Fruit fly (Drosophila melanogaster) whole organism, embryonic: ENCODE measurements around the gene CG43880.

Experiments used
- Ada2b ChIP-seq: fragments of 200-800 bp; sonication (Bioruptor generic); IDR thresholded peaks from 2 replicates; pipeline ENCODE4 v1.3.6; 2022; ENCODE audit warnings: missing biosample characterization, missing genetic modification characterization
- Adf1 ChIP-seq: fragments of 200-800 bp; sonication (Bioruptor generic); IDR thresholded peaks from 2 replicates; pipeline ENCODE4 v1.3.6; 2022; ENCODE audit warnings: missing biosample characterization, missing genetic modification characterization
- B-H1 ChIP-seq: fragments of 200-800 bp; sonication (Bioruptor generic); IDR thresholded peaks from 3 replicates; pipeline ENCODE4 v1.3.6; 2022; ENCODE audit warnings: missing biosample characterization, missing genetic modification characterization
- BEAF-32 ChIP-seq: fragments of 200-800 bp; sonication (Bioruptor generic); optimal IDR thresholded peaks from 3 replicates; lab custom pipeline; 2017; ENCODE audit warnings: missing biosample characterization, missing genetic modification characterization, mild to moderate bottlenecking, moderate library complexity, missing genetic modification reagents
- CG10979 ChIP-seq: fragments of 200-800 bp; sonication (Bioruptor generic); optimal IDR thresholded peaks from 2 replicates; lab custom pipeline; 2018; ENCODE audit warnings: missing biosample characterization, mild to moderate bottlenecking, missing genetic modification characterization, moderate library complexity
- CG11560 ChIP-seq: fragments of 200-800 bp; sonication (Bioruptor generic); IDR thresholded peaks from 3 replicates; pipeline ENCODE4 v1.3.6; 2022; ENCODE audit warnings: missing biosample characterization, missing genetic modification characterization
- CG12391 ChIP-seq: fragments of 200-800 bp; sonication (Bioruptor generic); optimal IDR thresholded peaks from 3 replicates; lab custom pipeline; 2018; ENCODE audit warnings: missing biosample characterization, mild to moderate bottlenecking, missing genetic modification characterization, moderate library complexity
- CG30403 ChIP-seq: fragments of 200-800 bp; sonication (Bioruptor generic); optimal IDR thresholded peaks from 3 replicates; lab custom pipeline; 2016; ENCODE audit warnings: missing biosample characterization, missing genetic modification characterization
- CG4282 ChIP-seq: fragments of 200-800 bp; sonication (Bioruptor generic); optimal IDR thresholded peaks from 2 replicates; lab custom pipeline; 2016; ENCODE audit warnings: missing biosample characterization, missing genetic modification characterization
- CG43689 ChIP-seq: fragments of 200-800 bp; sonication (Bioruptor generic); IDR thresholded peaks from 2 replicates; pipeline ENCODE4 v1.3.6; 2022; ENCODE audit warnings: missing biosample characterization, missing genetic modification characterization
- CG4617 ChIP-seq: fragments of 200-800 bp; sonication (Bioruptor generic); optimal IDR thresholded peaks from 3 replicates; lab custom pipeline; 2016; ENCODE audit warnings: missing biosample characterization, missing genetic modification characterization, borderline replicate concordance
- CG4730 ChIP-seq: fragments of 200-800 bp; sonication (Bioruptor generic); IDR thresholded peaks from 2 replicates; pipeline ENCODE4 v1.3.6; 2022; ENCODE audit warnings: missing biosample characterization, missing genetic modification characterization
- CG6791 ChIP-seq: fragments of 200-800 bp; sonication (Bioruptor generic); IDR thresholded peaks from 3 replicates; pipeline ENCODE4 v1.3.6; 2022; ENCODE audit warnings: missing biosample characterization, missing genetic modification characterization; ENCODE audit not compliant: partially characterized antibody
- CG6854 ChIP-seq: fragments of 200-800 bp; sonication (Bioruptor generic); optimal IDR thresholded peaks from 3 replicates; lab custom pipeline; 2017; ENCODE audit warnings: missing biosample characterization, mild to moderate bottlenecking, missing genetic modification characterization
- CG7745 ChIP-seq: fragments of 200-800 bp; sonication (Bioruptor generic); optimal IDR thresholded peaks from 2 replicates; lab custom pipeline; 2018; ENCODE audit warnings: missing biosample characterization, mild to moderate bottlenecking, missing genetic modification characterization, moderate library complexity
- CG7928 ChIP-seq: fragments of 200-800 bp; sonication (Bioruptor generic); optimal IDR thresholded peaks from 2 replicates; lab custom pipeline; 2017; ENCODE audit warnings: missing biosample characterization, mild to moderate bottlenecking, missing genetic modification characterization
- CG8944 ChIP-seq: fragments of 200-800 bp; sonication (Bioruptor generic); optimal IDR thresholded peaks from 3 replicates; lab custom pipeline; 2016; ENCODE audit warnings: missing biosample characterization, missing genetic modification characterization
- CrebB ChIP-seq: fragments of 200-800 bp; sonication (Bioruptor generic); optimal IDR thresholded peaks from 3 replicates; lab custom pipeline; 2018; ENCODE audit warnings: missing biosample characterization, mild to moderate bottlenecking, missing genetic modification characterization
- Doc3 ChIP-seq: fragments of 200-800 bp; sonication (Bioruptor generic); IDR thresholded peaks from 3 replicates; pipeline ENCODE4 v1.3.6; 2022; ENCODE audit warnings: missing biosample characterization, missing genetic modification characterization; ENCODE audit not compliant: partially characterized antibody
- Dp ChIP-seq: fragments of 200-800 bp; sonication (Bioruptor generic); optimal IDR thresholded peaks from 2 replicates; lab custom pipeline; 2018; ENCODE audit warnings: missing biosample characterization, mild to moderate bottlenecking, missing genetic modification characterization, moderate library complexity
- GATAe ChIP-seq: fragments of 200-800 bp; sonication (Bioruptor generic); conservative IDR thresholded peaks from 2 replicates; pipeline ENCODE4 v1.3.6; 2022; ENCODE audit warnings: missing biosample characterization, missing genetic modification characterization
- Hr39 ChIP-seq: fragments of >200 bp; optimal IDR thresholded peaks from 2 replicates; lab custom pipeline; 2017
- NK7.1 ChIP-seq: fragments of 200-800 bp; sonication (Bioruptor generic); optimal IDR thresholded peaks from 3 replicates; lab custom pipeline; 2016; ENCODE audit warnings: missing biosample characterization, missing genetic modification characterization
- Ravus ChIP-seq: fragments of 200-800 bp; sonication (Bioruptor generic); IDR thresholded peaks from 2 replicates; pipeline ENCODE4 v1.3.6; 2022; ENCODE audit warnings: missing biosample characterization, missing genetic modification characterization
- Sry-δ ChIP-seq: fragments of 200-800 bp; sonication (Bioruptor generic); optimal IDR thresholded peaks from 2 replicates; lab custom pipeline; 2016; ENCODE audit warnings: missing biosample characterization, missing genetic modification characterization
- aop ChIP-seq: fragments of 200-800 bp; sonication (Bioruptor generic); IDR thresholded peaks from 2 replicates; pipeline ENCODE4 v1.3.6; 2022; ENCODE audit warnings: missing biosample characterization, missing genetic modification characterization
- bigmax ChIP-seq: fragments of 200-800 bp; sonication (Bioruptor generic); optimal IDR thresholded peaks from 2 replicates; lab custom pipeline; 2018; ENCODE audit warnings: missing biosample characterization, mild to moderate bottlenecking, missing genetic modification characterization
- croc ChIP-seq: fragments of 200-800 bp; sonication (Bioruptor generic); conservative IDR thresholded peaks from 3 replicates; pipeline ENCODE4 v1.3.6; 2022; ENCODE audit warnings: missing biosample characterization, missing genetic modification characterization
- cwo ChIP-seq: fragments of 200-800 bp; sonication (Bioruptor generic); optimal IDR thresholded peaks from 3 replicates; lab custom pipeline; 2017; ENCODE audit warnings: missing biosample characterization, missing genetic modification characterization, mild to moderate bottlenecking, moderate library complexity, missing genetic modification reagents
- dan ChIP-seq: fragments of 200-800 bp; sonication (Bioruptor generic); IDR thresholded peaks from 2 replicates; pipeline ENCODE4 v1.3.6; 2022; ENCODE audit warnings: missing biosample characterization, missing genetic modification characterization
- danr ChIP-seq: fragments of 200-800 bp; sonication (Bioruptor generic); IDR thresholded peaks from 2 replicates; pipeline ENCODE4 v1.3.6; 2022; ENCODE audit warnings: missing biosample characterization, missing genetic modification characterization
- dimm ChIP-seq: fragments of 200-800 bp; sonication (Bioruptor generic); IDR thresholded peaks from 2 replicates; pipeline ENCODE4 v1.3.6; 2022; ENCODE audit warnings: missing biosample characterization, missing genetic modification characterization
- dm ChIP-seq: fragments of 200-800 bp; sonication (Bioruptor generic); optimal IDR thresholded peaks from 3 replicates; lab custom pipeline; 2016; ENCODE audit warnings: missing biosample characterization, missing genetic modification characterization
- en ChIP-seq: fragments of 200-800 bp; sonication (Bioruptor generic); optimal IDR thresholded peaks from 2 replicates; lab custom pipeline; 2016; ENCODE audit warnings: missing biosample characterization, missing genetic modification characterization
- gcm2 ChIP-seq: fragments of 200-800 bp; sonication (Bioruptor generic); optimal IDR thresholded peaks from 2 replicates; lab custom pipeline; 2016; ENCODE audit warnings: missing biosample characterization, missing genetic modification characterization
- gfzf ChIP-seq: fragments of 200-800 bp; sonication (Bioruptor generic); optimal IDR thresholded peaks from 2 replicates; lab custom pipeline; 2016; ENCODE audit warnings: missing biosample characterization, mild to moderate bottlenecking, missing genetic modification characterization, moderate library complexity
- gt ChIP-seq: fragments of 200-800 bp; sonication (Bioruptor generic); IDR thresholded peaks from 2 replicates; pipeline ENCODE4 v1.3.6; 2022; ENCODE audit warnings: missing biosample characterization, missing genetic modification characterization
- hkb ChIP-seq, 2 experiments: fragments of 200-800 bp in 1 of 2; fragments of >200 bp in 1 of 2; sonication (Bioruptor generic) in 1 of 2; IDR thresholded peaks in 1 of 2; optimal IDR thresholded peaks in 1 of 2; 2 replicates each; pipeline versions ENCODE4 v1.3.6 to Lab custom; 2017 to 2022; ENCODE audit warnings: missing biosample characterization in 1 of 2, missing genetic modification characterization in 1 of 2
- lola ChIP-seq, 3 experiments: fragments of >200 bp in 2 of 3; fragments of 200-800 bp in 1 of 3; sonication (Bioruptor generic) in 1 of 3; optimal IDR thresholded peaks; 2 replicates each; lab custom pipeline; 2017 to 2019; ENCODE audit warnings: missing biosample characterization in 3 of 3, missing genetic modification characterization in 3 of 3, mild to moderate bottlenecking in 1 of 3, moderate library complexity in 1 of 3
- onecut ChIP-seq: fragments of 200-800 bp; sonication (Bioruptor generic); IDR thresholded peaks from 2 replicates; pipeline ENCODE4 v1.3.6; 2022; ENCODE audit warnings: missing biosample characterization, missing genetic modification characterization
- ranshi ChIP-seq: fragments of 200-800 bp; sonication (Bioruptor generic); IDR thresholded peaks from 2 replicates; pipeline ENCODE4 v1.3.6; 2022; ENCODE audit warnings: missing biosample characterization, missing genetic modification characterization
- sima ChIP-seq: fragments of 200-800 bp; sonication (Bioruptor generic); optimal IDR thresholded peaks from 2 replicates; lab custom pipeline; 2016; ENCODE audit warnings: missing biosample characterization, missing genetic modification characterization
- sqz ChIP-seq: fragments of 200-800 bp; sonication (Bioruptor generic); optimal IDR thresholded peaks from 3 replicates; lab custom pipeline; 2018; ENCODE audit warnings: missing biosample characterization, mild to moderate bottlenecking, missing genetic modification characterization
- stc ChIP-seq: fragments of 200-800 bp; sonication (Bioruptor generic); IDR thresholded peaks from 2 replicates; pipeline ENCODE4 v1.3.6; 2022; ENCODE audit warnings: missing biosample characterization, missing genetic modification characterization
- tup ChIP-seq: fragments of 200-800 bp; sonication (Bioruptor generic); optimal IDR thresholded peaks from 2 replicates; lab custom pipeline; 2016; ENCODE audit warnings: missing biosample characterization, mild to moderate bottlenecking, missing genetic modification characterization, moderate library complexity
- tx ChIP-seq: fragments of 200-800 bp; sonication (Bioruptor generic); optimal IDR thresholded peaks from 2 replicates; lab custom pipeline; 2016; ENCODE audit warnings: missing biosample characterization, missing genetic modification characterization
- wdn ChIP-seq: fragments of 200-800 bp; sonication (Bioruptor generic); IDR thresholded peaks from 2 replicates; pipeline ENCODE4 v1.3.6; 2022; ENCODE audit warnings: missing biosample characterization, missing genetic modification characterization
- wek ChIP-seq: fragments of 200-800 bp; sonication (Bioruptor generic); optimal IDR thresholded peaks from 3 replicates; lab custom pipeline; 2018; ENCODE audit warnings: missing biosample characterization, mild to moderate bottlenecking, missing genetic modification characterization, moderate library complexity
- zfh1 ChIP-seq: fragments of 200-800 bp; sonication (Bioruptor generic); IDR thresholded peaks from 3 replicates; pipeline ENCODE4 v1.3.6; 2022; ENCODE audit warnings: missing biosample characterization, missing genetic modification characterization

Gene CG43880

DNA sequence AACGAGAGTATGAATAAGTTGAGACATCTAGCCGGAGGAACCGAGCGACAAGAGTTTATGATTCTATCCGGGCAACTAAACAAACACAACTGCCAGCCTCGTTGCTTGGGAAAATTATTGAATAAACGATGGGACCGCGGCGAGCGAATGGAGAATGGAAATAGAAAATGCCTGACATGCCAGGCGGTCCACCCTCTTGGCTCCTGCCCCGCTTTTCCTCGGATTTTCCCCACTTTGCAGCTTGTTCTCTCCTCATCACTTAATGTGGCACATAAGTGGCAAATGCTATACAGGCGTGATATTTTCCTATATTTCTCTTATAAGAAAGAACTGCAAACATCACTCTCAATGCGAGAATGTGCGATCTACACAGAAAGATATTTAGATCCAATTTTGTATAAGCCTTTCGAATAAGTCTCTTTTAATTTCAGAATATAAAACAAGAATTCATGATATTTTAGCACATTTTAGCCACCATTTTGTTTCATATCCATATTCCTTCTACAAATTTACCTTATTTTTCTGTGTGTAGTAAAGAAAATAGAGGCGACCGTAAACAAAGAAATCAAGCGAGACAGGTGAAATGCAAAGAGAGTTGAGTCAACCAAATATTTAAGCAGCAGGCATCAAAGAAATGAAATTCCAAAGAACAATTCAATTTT lies 42.5 kb downstream of the CG43880 start (continued):
- TF ChIP-seq croc (GFP tag; lab: Robert Waterston, UW) (peak; percentile 86), dm (GFP tag; lab: Kevin White, UChicago) (peak; percentile 76), lola (GFP tag; optimal IDR thresholded peaks at IDR 0.05; lab: Kevin White, UChicago) (peak in 1 of 3 experiments; percentile 89), CG11560 (tag; lab: Robert Waterston, UW) (0 out of 3 replicates have a peak, but pooled peaks have one; percentile 19), onecut (GFP tag; lab: Robert Waterston, UW) (peak; percentile 64), Ada2b (peak; percentile 82), stc (GFP tag; lab: Robert Waterston, UW) (peak; percentile 86), tup (GFP tag; lab: Kevin White, UChicago) (peak; percentile 62), Adf1 (no peak), CG6854 (GFP tag; lab: Kevin White, UChicago) (peak; percentile 48), CG12391 (tag; lab: Kevin White, UChicago) (peak; percentile 92), gfzf (GFP tag; lab: Kevin White, UChicago) (no peak), Sry-δ (GFP tag; lab: Kevin White, UChicago) (peak; percentile 37), gt (0 out of 2 replicates have a peak, but pooled peaks have one; percentile 42), wek (GFP tag; lab: Kevin White, UChicago) (peak; percentile 20), ranshi (peak; percentile 85), CG10979 (peak; percentile 93), en (peak; percentile 49), NK7.1 (GFP tag; lab: Kevin White, UChicago) (peak; percentile 79), cwo (GFP tag; lab: Kevin White, UChicago) (peak; percentile 63), CG6791 (GFP tag; lab: Robert Waterston, UW) (0 out of 3 replicates have a peak, but pooled peaks have one; percentile 22), CG30403 (GFP tag; lab: Kevin White, UChicago) (peak; percentile 80), tx (GFP tag; lab: Kevin White, UChicago) (peak; percentile 79), CG4282 (peak; percentile 11), gcm2 (GFP tag; lab: Kevin White, UChicago) (no peak), CG7745 (tag; lab: Kevin White, UChicago) (peak; percentile 49), Doc3 (GFP tag; lab: Robert Waterston, UW) (no peak), B-H1 (GFP tag; lab: Robert Waterston, UW) (peak; percentile 67), dimm (GFP tag; lab: Robert Waterston, UW) (peak; percentile 71), sima (GFP tag; lab: Kevin White, UChicago) (peak; percentile 63), Dp (GFP tag; lab: Kevin White, UChicago) (no peak), hkb (optimal IDR thresholded peaks at IDR 0.05; lab: Kevin White, UChicago) (no peak), hkb (GFP tag; IDR thresholded peaks at IDR 0.05; lab: Robert Waterston, UW) (peak; percentile 86), CG8944 (peak; percentile 74), dan (GFP tag; lab: Robert Waterston, UW) (no peak), wdn (GFP tag; lab: Robert Waterston, UW) (peak; percentile 67), GATAe (GFP tag; lab: Robert Waterston, UW) (0 out of 2 replicates have a peak, but pooled peaks have one; percentile 25), danr (GFP tag; lab: Robert Waterston, UW) (peak; percentile 73), CrebB (tag; lab: Kevin White, UChicago) (peak; percentile 62), CG43689 (GFP tag; lab: Robert Waterston, UW) (no peak), sqz (GFP tag; lab: Kevin White, UChicago) (peak; percentile 77), CG4617 (peak; percentile 50), aop (GFP tag; lab: Robert Waterston, UW) (no peak), CG7928 (GFP tag; lab: Kevin White, UChicago) (peak; percentile 41), Hr39 (no peak), bigmax (no peak), BEAF-32 (no peak), CG4730 (peak; percentile 70), Ravus (GFP tag; lab: Robert Waterston, UW) (no peak; the same call in 1 of the 2 replicates), zfh1 (GFP tag; lab: Robert Waterston, UW) (peak; percentile 92)
